Worm (Caenorhabditis elegans): ENCODE data around the gene K08E7.5.

DNA sequence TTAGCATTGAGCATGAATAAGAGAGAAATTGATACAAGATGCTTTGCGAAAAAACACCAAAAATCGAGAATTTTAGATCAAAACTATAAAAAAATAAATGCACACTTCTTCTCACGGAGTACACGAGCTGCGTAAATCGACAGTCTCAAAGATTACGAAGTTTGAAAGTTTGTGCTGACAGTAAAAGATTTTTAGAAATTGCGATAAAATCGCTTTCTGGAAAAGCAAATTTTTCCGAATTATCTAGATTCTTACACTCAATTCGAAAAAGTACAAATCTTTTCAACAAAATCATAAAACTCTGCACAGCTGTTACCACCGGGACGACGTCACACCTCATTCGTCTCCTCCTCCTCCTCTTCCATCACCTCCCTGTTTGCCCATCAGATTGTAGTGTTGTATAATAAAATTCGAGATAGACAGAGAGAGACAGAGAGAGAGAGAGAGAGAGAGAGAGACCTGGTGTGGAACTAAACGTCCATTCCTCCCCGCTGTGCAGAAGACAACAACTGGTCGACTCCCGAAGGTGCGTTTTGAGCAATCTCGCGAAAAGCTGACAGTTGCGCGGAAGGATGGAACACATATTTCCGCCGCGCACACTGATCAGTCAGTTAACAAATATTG lies 42.1 kb downstream of the K08E7.5 start:
- no peak for TF ChIP-seq efl-1 (GFP tag; optimal IDR thresholded peaks at IDR 0.05)
- TF ChIP-seq F55B11.4 (tag; optimal IDR thresholded peaks at IDR 0.05; ENCODE audit: borderline replicate concordance, insufficient read depth): no peak
- no peak for TF ChIP-seq pha-4 (tag; optimal IDR thresholded peaks at IDR 0.05)
- no peak for TF ChIP-seq ceh-79 (tag; optimal IDR thresholded peaks at IDR 0.05)
- TF ChIP-seq nhr-90 (tag; optimal IDR thresholded peaks at IDR 0.05): no peak
- TF ChIP-seq him-1 (tag; optimal IDR thresholded peaks at IDR 0.05): no peak
- TF ChIP-seq unc-130 (GFP tag; optimal IDR thresholded peaks at IDR 0.05): no peak
